Worm (Caenorhabditis elegans) whole organism, mixed stage, embryonic: Measurements from ENCODE around the gene btb-20.

Experiments
- M03D4.4 ChIP-seq: sonication (generic microtip); optimal IDR thresholded peaks from 2 replicates; lab custom pipeline; 2017; ENCODE audit warnings: mild to moderate bottlenecking, missing genetic modification characterization, missing compliant biosample characterization
- elt-1 ChIP-seq: sonication (generic microtip); optimal IDR thresholded peaks from 2 replicates; lab custom pipeline; 2017; ENCODE audit warnings: missing genetic modification characterization, mild to moderate bottlenecking, missing compliant biosample characterization, antibody characterized with exemption, moderate library complexity, borderline replicate concordance; ENCODE audit not compliant: insufficient read depth
- elt-3 ChIP-seq: fragments of 150-350 bp; optimal IDR thresholded peaks from 2 replicates; lab custom pipeline; 2014; ENCODE audit warnings: missing biosample characterization, missing genetic modification characterization
- ham-2 ChIP-seq: fragments of 200-800 bp; sonication (Bioruptor generic); optimal IDR thresholded peaks from 2 replicates; lab custom pipeline; 2018; ENCODE audit warnings: mild to moderate bottlenecking, missing genetic modification characterization, missing compliant biosample characterization
- lin-13 ChIP-seq: fragments of 150-350 bp; optimal IDR thresholded peaks from 2 replicates; lab custom pipeline; 2014; ENCODE audit warnings: missing biosample characterization, missing genetic modification characterization
- lin-32 ChIP-seq: fragments of 200-800 bp; sonication (Bioruptor generic); optimal IDR thresholded peaks from 2 replicates; lab custom pipeline; 2018; ENCODE audit warnings: mild to moderate bottlenecking, missing genetic modification characterization, missing compliant biosample characterization
- nhr-12 ChIP-seq: fragments of 150-350 bp; optimal IDR thresholded peaks from 2 replicates; lab custom pipeline; 2014; ENCODE audit warnings: missing biosample characterization, missing genetic modification characterization
- sptf-1 ChIP-seq: sonication (generic microtip); optimal IDR thresholded peaks from 2 replicates; lab custom pipeline; 2017; ENCODE audit warnings: mild to moderate bottlenecking, missing genetic modification characterization, moderate library complexity, missing compliant biosample characterization
- tbx-8 ChIP-seq: fragments of 200-800 bp; sonication (Bioruptor generic); optimal IDR thresholded peaks from 2 replicates; lab custom pipeline; 2018; ENCODE audit warnings: mild to moderate bottlenecking, missing genetic modification characterization, moderate library complexity, missing compliant biosample characterization
- unc-120 ChIP-seq: sonication (generic microtip); optimal IDR thresholded peaks from 2 replicates; lab custom pipeline; 2017; ENCODE audit warnings: missing genetic modification characterization, missing compliant biosample characterization; ENCODE audit not compliant: poor library complexity, severe bottlenecking
- unc-62 ChIP-seq: fragments of 150-350 bp; optimal IDR thresholded peaks from 2 replicates; lab custom pipeline; 2014; ENCODE audit warnings: missing biosample characterization, missing genetic modification reagents, missing genetic modification characterization

DNA sequence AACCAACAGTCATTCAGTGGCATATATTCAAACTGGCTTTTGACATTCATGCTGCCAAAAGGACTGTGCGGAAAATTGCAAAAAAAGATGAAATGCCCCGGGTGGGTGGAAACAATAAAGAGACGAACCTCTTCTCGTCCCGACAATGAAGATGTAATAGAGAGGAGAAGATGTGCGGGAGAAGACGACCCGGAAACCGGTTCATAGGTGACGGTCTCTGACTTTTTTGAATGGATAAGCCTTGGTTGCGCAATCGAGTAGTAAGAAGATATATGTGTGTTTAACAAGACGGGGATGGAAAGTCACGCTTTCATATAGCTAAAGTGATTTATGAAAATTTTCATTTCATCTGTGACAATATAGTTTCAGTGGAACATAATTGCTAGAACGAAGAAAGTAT, 42.5 kb downstream of the btb-20 start:
- TF ChIP-seq elt-3 (tag; lab: Kevin White, UChicago) = no peak
- no peak for TF ChIP-seq unc-120
- TF ChIP-seq nhr-12 (tag; lab: Kevin White, UChicago) = no peak
- TF ChIP-seq unc-62 = peak; percentile 1
- no peak for TF ChIP-seq ham-2 (GFP tag; lab: Kevin White, UChicago)
- TF ChIP-seq elt-1 (tag; lab: Kevin White, UChicago) = no peak
- TF ChIP-seq lin-13 (tag; lab: Kevin White, UChicago) = no peak
- TF ChIP-seq tbx-8 (GFP tag; lab: Kevin White, UChicago) = no peak
- no peak for TF ChIP-seq lin-32 (GFP tag; lab: Kevin White, UChicago)
- TF ChIP-seq sptf-1 (tag; lab: Kevin White, UChicago) = no peak
- TF ChIP-seq M03D4.4 = no peak
